Worm (Caenorhabditis elegans): ENCODE measurements around the gene cft-1.

cft-1 gene

DNA sequence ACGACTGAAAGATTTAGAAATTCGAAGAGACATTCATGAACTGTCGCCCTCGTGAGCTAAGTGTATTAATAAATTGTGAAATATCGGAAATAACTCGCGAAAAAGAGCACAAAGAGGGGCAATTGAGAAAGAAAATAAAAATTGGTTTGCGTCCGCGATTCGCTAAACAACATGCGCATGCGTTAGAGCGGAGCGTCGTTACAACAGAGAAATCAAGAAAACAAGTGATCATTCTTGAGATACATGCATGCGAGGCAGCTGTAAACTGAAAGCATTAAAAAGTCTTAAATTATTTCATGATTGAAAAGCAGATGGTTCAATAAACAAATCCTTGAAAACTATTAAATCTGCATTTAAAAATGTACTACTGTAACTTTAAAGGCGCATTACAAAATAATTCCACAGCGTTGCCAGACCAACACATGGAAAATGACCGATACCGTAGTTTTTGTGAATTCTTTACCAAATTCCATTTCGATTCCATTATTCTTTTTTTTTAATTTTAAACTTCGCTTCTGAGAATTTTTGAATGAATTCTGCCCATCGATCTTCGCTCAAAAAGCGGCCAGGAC is 2.3 kb upstream of the cft-1 start, which contains the start of the genes cox-16 and syp-2:
cox-16 (minus strand) TSS at position 4 of the 572 bp plus-strand sequence.
syp-2 (plus strand) TSS at position 248 of the 572 bp plus-strand sequence.
- TF ChIP-seq dmd-4 (tag; optimal IDR thresholded peaks at IDR 0.05) (no peak), nhr-77 (tag; optimal IDR thresholded peaks at IDR 0.05) (no peak), aly-2 (tag; optimal IDR thresholded peaks at IDR 0.05) (no peak), skn-1 (tag; optimal IDR thresholded peaks at IDR 0.05) (no peak), C34F6.9 (tag; optimal IDR thresholded peaks at IDR 0.05) (peak; percentile 43), ceh-16 (tag; optimal IDR thresholded peaks at IDR 0.05) (no peak), elt-3 (tag; optimal IDR thresholded peaks at IDR 0.05) (no peak), nhr-129 (tag; optimal IDR thresholded peaks at IDR 0.05) (peak; percentile 51), lin-13 (GFP tag; optimal IDR thresholded peaks at IDR 0.05) (no peak)

DNA sequence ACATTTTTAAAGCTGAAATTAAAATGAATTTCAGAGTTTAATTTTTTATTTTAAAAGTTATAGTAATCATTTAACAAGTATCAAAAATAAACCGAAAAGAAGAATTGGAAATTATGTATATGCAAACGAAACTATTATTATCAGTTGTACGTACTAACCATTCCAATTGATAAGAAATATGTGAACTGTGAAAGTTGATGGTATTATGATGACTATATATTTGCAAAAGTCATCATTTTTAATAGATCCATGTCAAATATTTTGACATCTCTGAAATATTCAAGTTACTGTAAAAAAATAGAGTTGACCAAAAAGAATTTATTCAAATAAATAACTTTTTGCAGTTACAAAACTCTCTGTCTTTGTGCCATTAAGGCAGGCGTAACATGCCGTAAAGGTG is 9.5 kb downstream of the cft-1 start, which contains the start of gene ugt-48:
ugt-48 (minus strand) TSS at position 12 of the 400 bp plus-strand sequence.
- no peak for TF ChIP-seq ama-1 (optimal IDR thresholded peaks at IDR 0.05)
- TF ChIP-seq ztf-11 (tag; optimal IDR thresholded peaks at IDR 0.05): no peak
- TF ChIP-seq fos-1 (tag; optimal IDR thresholded peaks at IDR 0.05): peak; percentile 51
- TF ChIP-seq skn-1 (tag; optimal IDR thresholded peaks at IDR 0.05): peak; percentile 72
- no peak for TF ChIP-seq nhr-11 (tag; optimal IDR thresholded peaks at IDR 0.05)
- TF ChIP-seq zag-1 (tag; optimal IDR thresholded peaks at IDR 0.05): no peak

ce11 chrV:5548497-5548896 is 9.9 kb downstream of the cft-1 start:
- TF ChIP-seq nhr-6 (tag; optimal IDR thresholded peaks at IDR 0.05): no peak
- TF ChIP-seq nhr-129 (tag; optimal IDR thresholded peaks at IDR 0.05): peak; percentile 65

DNA sequence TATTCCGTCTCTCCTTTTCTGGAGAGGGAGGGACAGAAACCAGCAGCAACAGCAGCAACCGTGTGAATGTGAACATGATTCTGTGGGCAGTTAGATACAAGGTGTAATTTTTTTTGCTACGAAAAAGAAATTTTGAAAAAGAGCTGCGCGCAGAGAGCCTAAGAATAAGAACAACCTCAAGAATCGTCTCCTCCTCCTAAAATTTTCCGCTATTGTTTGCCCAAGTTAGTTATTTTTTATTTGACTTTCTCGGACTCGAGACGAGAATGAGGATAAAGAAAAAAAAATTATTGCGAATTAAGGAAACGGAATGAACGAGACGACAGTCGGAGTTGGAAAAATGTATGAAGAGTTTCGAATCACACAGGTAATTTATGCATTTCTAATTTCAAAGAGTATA is 20.0 kb downstream of the cft-1 start, which contains the start of gene glb-5:
glb-5 (plus strand) TSS at position 301 of the 400 bp plus-strand sequence.
- no peak for TF ChIP-seq nhr-6 (tag; optimal IDR thresholded peaks at IDR 0.05)
- TF ChIP-seq alr-1 (tag; optimal IDR thresholded peaks at IDR 0.05): no peak
- no peak for TF ChIP-seq snpc-4 (tag; optimal IDR thresholded peaks at IDR 0.05)
- TF ChIP-seq lin-13 (GFP tag; optimal IDR thresholded peaks at IDR 0.05): no peak
- TF ChIP-seq unc-62 (GFP tag; optimal IDR thresholded peaks at IDR 0.05): no peak
- no peak for TF ChIP-seq mbf-1 (tag; optimal IDR thresholded peaks at IDR 0.05)
- TF ChIP-seq lin-39 (tag; optimal IDR thresholded peaks at IDR 0.05): no peak
- TF ChIP-seq nhr-10 (tag; optimal IDR thresholded peaks at IDR 0.05): no peak
- no peak for TF ChIP-seq egl-27 (tag; optimal IDR thresholded peaks at IDR 0.05)
- TF ChIP-seq unc-55 (GFP tag; optimal IDR thresholded peaks at IDR 0.05): no peak
- no peak for TF ChIP-seq dmd-4 (tag; optimal IDR thresholded peaks at IDR 0.05)
- no peak for TF ChIP-seq fos-1 (tag; optimal IDR thresholded peaks at IDR 0.05)
- TF ChIP-seq ceh-16 (tag; optimal IDR thresholded peaks at IDR 0.05): no peak
- no peak for TF ChIP-seq nhr-237 (tag; optimal IDR thresholded peaks at IDR 0.05)

ce11 chrV:5559882-5560281 is 21.3 kb downstream of the cft-1 start:
- TF ChIP-seq ztf-11 (tag; optimal IDR thresholded peaks at IDR 0.05): no peak
- TF ChIP-seq nhr-25 (tag; optimal IDR thresholded peaks at IDR 0.05): no peak
- peak; percentile 84 for TF ChIP-seq crh-2 (tag; optimal IDR thresholded peaks at IDR 0.05)
- peak; percentile 96 for TF ChIP-seq fos-1 (tag; optimal IDR thresholded peaks at IDR 0.05)
- no peak for TF ChIP-seq blmp-1 (tag; optimal IDR thresholded peaks at IDR 0.05; ENCODE audit: insufficient read depth)
- no peak for TF ChIP-seq nhr-77 (tag; optimal IDR thresholded peaks at IDR 0.05)
- peak; percentile 0 for TF ChIP-seq F13H6.1 (tag; optimal IDR thresholded peaks at IDR 0.05)
- TF ChIP-seq ZK546.5 (tag; optimal IDR thresholded peaks at IDR 0.05): no peak
- no peak for TF ChIP-seq nhr-6 (tag; optimal IDR thresholded peaks at IDR 0.05)
- no peak for TF ChIP-seq sem-4 (tag; optimal IDR thresholded peaks at IDR 0.05)
- TF ChIP-seq unc-39 (tag; optimal IDR thresholded peaks at IDR 0.05): no peak
- no peak for TF ChIP-seq lsy-2 (tag; optimal IDR thresholded peaks at IDR 0.05)
- no peak for TF ChIP-seq nhr-11 (tag; optimal IDR thresholded peaks at IDR 0.05)
- TF ChIP-seq aly-2 (tag; optimal IDR thresholded peaks at IDR 0.05): no peak
- no peak for TF ChIP-seq snpc-4 (tag; optimal IDR thresholded peaks at IDR 0.05)
- peak; percentile 53 for TF ChIP-seq skn-1 (tag; optimal IDR thresholded peaks at IDR 0.05)
- TF ChIP-seq C34F6.9 (tag; optimal IDR thresholded peaks at IDR 0.05): no peak
- no peak for TF ChIP-seq peb-1 (tag; optimal IDR thresholded peaks at IDR 0.05)
- peak; percentile 61 for TF ChIP-seq sma-9 (GFP tag; optimal IDR thresholded peaks at IDR 0.05)
- TF ChIP-seq sma-9 (tag; optimal IDR thresholded peaks at IDR 0.05): no peak
- TF ChIP-seq unc-62 (GFP tag; optimal IDR thresholded peaks at IDR 0.05): no peak
- no peak for TF ChIP-seq unc-55 (GFP tag; optimal IDR thresholded peaks at IDR 0.05)
- TF ChIP-seq sma-3 (GFP tag; optimal IDR thresholded peaks at IDR 0.05): no peak
- no peak for TF ChIP-seq zag-1 (tag; optimal IDR thresholded peaks at IDR 0.05)
- no peak for TF ChIP-seq mab-5 (tag; optimal IDR thresholded peaks at IDR 0.05)
- TF ChIP-seq nhr-129 (tag; optimal IDR thresholded peaks at IDR 0.05): no peak
- TF ChIP-seq ceh-16 (tag; optimal IDR thresholded peaks at IDR 0.05): no peak

Data from whole organism, L2 larva.